Worm (Caenorhabditis elegans): ENCODE results near the gene T03F6.4.

- no peak for TF ChIP-seq aptf-2 (GFP tag; conservative IDR thresholded peaks at IDR 0.05)
- no peak for TF ChIP-seq snpc-4 (GFP tag; optimal IDR thresholded peaks at IDR 0.05)
- no peak for TF ChIP-seq snpc-4 (tag; optimal IDR thresholded peaks at IDR 0.05)
- no peak for TF ChIP-seq ama-1 (optimal IDR thresholded peaks at IDR 0.05)
- TF ChIP-seq ama-1 (GFP tag; optimal IDR thresholded peaks at IDR 0.05) = no peak
- no peak for TF ChIP-seq lin-40 (tag; optimal IDR thresholded peaks at IDR 0.05)
- no peak for TF ChIP-seq dpl-1 (GFP tag; optimal IDR thresholded peaks at IDR 0.05)
- TF ChIP-seq him-1 (tag; optimal IDR thresholded peaks at IDR 0.05) = no peak
- no peak for TF ChIP-seq ceh-79 (tag; optimal IDR thresholded peaks at IDR 0.05)
- TF ChIP-seq K11D2.4 (GFP tag; IDR thresholded peaks at IDR 0.05) = no peak
- TF ChIP-seq dpff-1 (tag; optimal IDR thresholded peaks at IDR 0.05) = no peak
- no peak for TF ChIP-seq unc-62 (GFP tag; optimal IDR thresholded peaks at IDR 0.05)
- TF ChIP-seq somi-1 (GFP tag; optimal IDR thresholded peaks at IDR 0.05) = no peak
- TF ChIP-seq nhr-90 (tag; optimal IDR thresholded peaks at IDR 0.05) = no peak
Measured at ce11 chrIII:13435570-13435969, 49.6 kb downstream of the T03F6.4 start, which contains the start of gene F45G2.8.

Data from whole organism, young adult.